Fruit fly (Drosophila melanogaster): ENCODE results near the gene Iru.

dm6 chr3R:9030006-9030749, 23.9 kb downstream of the Iru start:
- TF ChIP-seq psq (optimal IDR thresholded peaks at IDR 0.05) (no peak), h (optimal IDR thresholded peaks at IDR 0.05) (no peak), insv (optimal IDR thresholded peaks at IDR 0.05) (no peak), Sin3A (optimal IDR thresholded peaks at IDR 0.05) (no peak), Myc (optimal IDR thresholded peaks at IDR 0.05) (no peak), ttk (optimal IDR thresholded peaks at IDR 0.05) (no peak)
